Worm (Caenorhabditis elegans): Measurements from ENCODE around the gene R144.12.

DNA sequence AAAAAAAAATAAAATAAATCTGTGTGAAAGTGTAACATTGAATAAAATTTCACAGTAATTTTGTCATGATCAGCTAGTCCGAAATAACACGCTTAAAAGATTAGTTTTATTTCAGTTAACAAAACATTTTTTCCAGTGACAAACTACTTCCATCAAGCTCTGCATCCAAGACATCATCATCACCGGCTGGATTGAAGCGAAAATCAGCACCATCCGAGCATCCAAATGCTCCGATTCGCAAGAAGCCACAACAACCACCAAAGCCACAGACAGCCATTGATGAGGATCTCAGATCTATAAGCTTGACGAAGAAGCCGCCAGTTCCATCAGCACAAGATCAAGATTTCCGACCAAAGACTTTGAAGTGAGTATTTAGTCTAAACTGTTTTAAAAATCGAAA lies 20.4 kb upstream of the R144.12 start:
- no peak for TF ChIP-seq ztf-29 (GFP tag; IDR thresholded peaks at IDR 0.05)
- TF ChIP-seq med-1 (GFP tag; optimal IDR thresholded peaks at IDR 0.05; ENCODE audit: insufficient read depth) = no peak
- no peak for TF ChIP-seq ztf-23 (GFP tag; IDR thresholded peaks at IDR 0.05)
- no peak for TF ChIP-seq cog-1 (tag; optimal IDR thresholded peaks at IDR 0.05)
- no peak for TF ChIP-seq ref-1 (GFP tag; conservative IDR thresholded peaks at IDR 0.05)
- no peak for TF ChIP-seq klf-2 (GFP tag; conservative IDR thresholded peaks at IDR 0.05)
- TF ChIP-seq flt-1 (GFP tag; IDR thresholded peaks at IDR 0.05) = no peak
